Worm (Caenorhabditis elegans) whole organism, late embryonic: ENCODE data around the gene ZK180.8.

ENCODE experiments used
- F13H6.1 ChIP-seq: sonication (generic microtip); optimal IDR thresholded peaks from 2 replicates; lab custom pipeline; 2016; ENCODE audit warnings: missing genetic modification characterization, missing compliant biosample characterization
- ahr-1 ChIP-seq: sonication (generic microtip); optimal IDR thresholded peaks from 2 replicates; lab custom pipeline; 2016; ENCODE audit warnings: missing genetic modification characterization, missing compliant biosample characterization
- ceh-9 ChIP-seq: sonication (generic microtip); optimal IDR thresholded peaks from 2 replicates; lab custom pipeline; 2016; ENCODE audit warnings: mild to moderate bottlenecking, missing genetic modification characterization, inconsistent platforms, missing compliant biosample characterization
- nhr-11 ChIP-seq: fragments of 150-350 bp; optimal IDR thresholded peaks from 2 replicates; lab custom pipeline; 2014; ENCODE audit warnings: missing biosample characterization, missing genetic modification characterization

- no peak for TF ChIP-seq ahr-1 (tag; lab: Kevin White, UChicago)
- no peak for TF ChIP-seq F13H6.1 (tag; lab: Kevin White, UChicago)
- no peak for TF ChIP-seq ceh-9 (tag; lab: Kevin White, UChicago)
- no peak for TF ChIP-seq nhr-11 (tag; lab: Kevin White, UChicago)
These were observed 38.9 kb downstream of the ZK180.8 start for ce11 chrIV:4472418-4473173.
